Worm (Caenorhabditis elegans) whole organism, midembryonic: ENCODE data around the gene F36F12.2.

ENCODE experiments used
- T22C8.4 ChIP-seq: fragments of 200-800 bp; sonication (Bioruptor generic); IDR thresholded peaks from 2 replicates; pipeline ENCODE4 v1.3.6; 2022; ENCODE audit warnings: missing genetic modification characterization, missing compliant biosample characterization
- flt-1 ChIP-seq: fragments of 200-800 bp; sonication (Bioruptor generic); IDR thresholded peaks from 2 replicates; pipeline ENCODE4 v1.3.6; 2022; ENCODE audit warnings: missing genetic modification characterization, missing compliant biosample characterization
- klf-2 ChIP-seq: fragments of 200-800 bp; sonication (Bioruptor generic); conservative IDR thresholded peaks from 2 replicates; pipeline ENCODE4 v1.3.6; 2022; ENCODE audit warnings: missing genetic modification reagents, missing genetic modification characterization, missing compliant biosample characterization
- tab-1 ChIP-seq: fragments of 200-800 bp; sonication (Bioruptor generic); IDR thresholded peaks from 2 replicates; pipeline ENCODE4 v1.3.6; 2022; ENCODE audit warnings: missing genetic modification characterization, missing compliant biosample characterization
- ztf-23 ChIP-seq: fragments of 200-800 bp; sonication (Bioruptor generic); IDR thresholded peaks from 2 replicates; pipeline ENCODE4 v1.3.6; 2022; ENCODE audit warnings: missing genetic modification reagents, missing genetic modification characterization, missing compliant biosample characterization
- ztf-29 ChIP-seq: fragments of 200-800 bp; sonication (Bioruptor generic); IDR thresholded peaks from 2 replicates; pipeline ENCODE4 v1.3.6; 2022; ENCODE audit warnings: missing genetic modification reagents, missing genetic modification characterization, missing compliant biosample characterization

ce11 chrV:2121910-2122362, 26.8 kb upstream of the F36F12.2 start, which contains the start of gene F22F7.8:
- no peak for TF ChIP-seq klf-2 (GFP tag; lab: Robert Waterston, UW)
- no peak for TF ChIP-seq flt-1 (GFP tag; lab: Robert Waterston, UW)
- no peak for TF ChIP-seq tab-1 (GFP tag; lab: Robert Waterston, UW)
- no peak for TF ChIP-seq ztf-23 (GFP tag; lab: Robert Waterston, UW)
- no peak for TF ChIP-seq ztf-29 (GFP tag; lab: Robert Waterston, UW)
- TF ChIP-seq T22C8.4 (GFP tag; lab: Robert Waterston, UW) = no peak
